Worm (Caenorhabditis elegans) whole organism, L1 larva: Measurements from ENCODE around the gene clec-172.

Experiments used
- ceh-63 ChIP-seq: fragments of 200-800 bp; sonication (Bioruptor generic); optimal IDR thresholded peaks from 2 replicates; lab custom pipeline; 2018; ENCODE audit warnings: mild to moderate bottlenecking, missing genetic modification characterization, missing compliant biosample characterization
- ceh-90 ChIP-seq: sonication (generic microtip); optimal IDR thresholded peaks from 2 replicates; lab custom pipeline; 2016; ENCODE audit warnings: missing genetic modification characterization, missing compliant biosample characterization
- hpl-2 ChIP-seq: fragments of 150-350 bp; optimal IDR thresholded peaks from 2 replicates; lab custom pipeline; 2014; ENCODE audit warnings: missing biosample characterization, missing genetic modification reagents, missing genetic modification characterization
- lin-13 ChIP-seq: fragments of 150-350 bp; optimal IDR thresholded peaks from 2 replicates; lab custom pipeline; 2014; ENCODE audit warnings: missing biosample characterization, missing genetic modification reagents, missing genetic modification characterization
- nhr-11 ChIP-seq: fragments of 150-350 bp; optimal IDR thresholded peaks from 2 replicates; lab custom pipeline; 2014; ENCODE audit warnings: missing biosample characterization, missing genetic modification characterization
- nhr-237 ChIP-seq: fragments of 150-350 bp; optimal IDR thresholded peaks from 2 replicates; lab custom pipeline; 2014; ENCODE audit warnings: missing biosample characterization, missing genetic modification characterization
- pqm-1 ChIP-seq: sonication (generic microtip); optimal IDR thresholded peaks from 3 replicates; lab custom pipeline; 2017; ENCODE audit warnings: missing biosample characterization, missing genetic modification characterization
- tbx-2 ChIP-seq: sonication (generic microtip); optimal IDR thresholded peaks from 2 replicates; lab custom pipeline; 2016; ENCODE audit warnings: missing genetic modification characterization, missing compliant biosample characterization

ce11 chrIV:1484968-1485474, 31.4 kb downstream of the clec-172 start, which contains the start of gene Y77E11A.16:
- TF ChIP-seq hpl-2 = no peak
- TF ChIP-seq pqm-1 (tag; lab: Kevin White, UChicago) = no peak
- TF ChIP-seq ceh-63 = no peak
- no peak for TF ChIP-seq nhr-237
- no peak for TF ChIP-seq tbx-2 (tag; lab: Kevin White, UChicago)
- no peak for TF ChIP-seq ceh-90 (tag; lab: Kevin White, UChicago)
- TF ChIP-seq lin-13 (GFP tag; lab: Kevin White, UChicago) = no peak
- no peak for TF ChIP-seq nhr-11 (tag; lab: Kevin White, UChicago)
